Fruit fly (Drosophila melanogaster) whole organism, embryonic: ENCODE measurements around the gene Dpm1.
A peak's percentile ranks its signal among the peaks of the same experiment; 100 is the strongest.

Experiments used
- Bteb2 ChIP-seq: fragments of 200-800 bp; sonication (Bioruptor generic); optimal IDR thresholded peaks from 2 replicates; lab custom pipeline; 2016; ENCODE audit warnings: missing biosample characterization, missing genetic modification characterization
- CG10543 ChIP-seq: fragments of 200-800 bp; sonication (Bioruptor generic); optimal IDR thresholded peaks from 3 replicates; lab custom pipeline; 2017; ENCODE audit warnings: missing biosample characterization, mild to moderate bottlenecking, missing genetic modification characterization, moderate library complexity
- CG13894 ChIP-seq: fragments of 200-800 bp; sonication (Bioruptor generic); optimal IDR thresholded peaks from 3 replicates; lab custom pipeline; 2018; ENCODE audit warnings: missing biosample characterization, mild to moderate bottlenecking, missing genetic modification characterization, moderate library complexity
- CG15073 ChIP-seq: fragments of 200-800 bp; sonication (Bioruptor generic); optimal IDR thresholded peaks from 2 replicates; lab custom pipeline; 2016; ENCODE audit warnings: missing biosample characterization, missing genetic modification characterization
- CG16813 ChIP-seq: fragments of 200-800 bp; sonication (Bioruptor generic); IDR thresholded peaks from 3 replicates; pipeline ENCODE4 v1.3.6; 2022; ENCODE audit warnings: missing biosample characterization, missing genetic modification characterization; ENCODE audit not compliant: partially characterized antibody
- CG17328 ChIP-seq: fragments of 200-800 bp; sonication (Bioruptor generic); IDR thresholded peaks from 2 replicates; pipeline ENCODE4 v1.3.6; 2022; ENCODE audit warnings: missing biosample characterization, missing genetic modification characterization
- CG17829 ChIP-seq: fragments of 200-800 bp; optimal IDR thresholded peaks from 2 replicates; lab custom pipeline; 2019; ENCODE audit warnings: missing biosample characterization, mild to moderate bottlenecking, missing genetic modification characterization, moderate library complexity
- CG18262 ChIP-seq: fragments of 200-800 bp; optimal IDR thresholded peaks from 3 replicates; lab custom pipeline; 2019; ENCODE audit warnings: missing biosample characterization, mild to moderate bottlenecking, missing genetic modification characterization, moderate library complexity
- CG18764 ChIP-seq: fragments of 200-800 bp; sonication (Bioruptor generic); optimal IDR thresholded peaks from 3 replicates; lab custom pipeline; 2016; ENCODE audit warnings: missing biosample characterization, missing genetic modification characterization
- CG34422 ChIP-seq: fragments of 200-800 bp; sonication (Bioruptor generic); IDR thresholded peaks from 3 replicates; pipeline ENCODE4 v1.3.6; 2022; ENCODE audit warnings: missing biosample characterization, missing genetic modification characterization
- CG4707 ChIP-seq: fragments of 200-800 bp; sonication (Bioruptor generic); optimal IDR thresholded peaks from 2 replicates; lab custom pipeline; 2018; ENCODE audit warnings: missing biosample characterization, mild to moderate bottlenecking, missing genetic modification characterization, moderate library complexity
- CG6683 ChIP-seq: fragments of 200-800 bp; sonication (Bioruptor generic); optimal IDR thresholded peaks from 2 replicates; lab custom pipeline; 2017; ENCODE audit warnings: missing biosample characterization, mild to moderate bottlenecking, missing genetic modification characterization, missing genetic modification reagents
- CG7963 ChIP-seq: fragments of 200-800 bp; sonication (Bioruptor generic); IDR thresholded peaks from 3 replicates; pipeline ENCODE4 v1.3.6; 2022; ENCODE audit warnings: missing biosample characterization, missing genetic modification characterization; ENCODE audit not compliant: partially characterized antibody
- CG7987 ChIP-seq: fragments of 200-800 bp; sonication (Bioruptor generic); optimal IDR thresholded peaks from 2 replicates; lab custom pipeline; 2018; ENCODE audit warnings: missing biosample characterization, mild to moderate bottlenecking, missing genetic modification characterization, moderate library complexity
- CG8359 ChIP-seq: fragments of 200-800 bp; sonication (Bioruptor generic); optimal IDR thresholded peaks from 2 replicates; lab custom pipeline; 2017; ENCODE audit warnings: missing biosample characterization, mild to moderate bottlenecking, missing genetic modification characterization, borderline replicate concordance
- CG8924 ChIP-seq: fragments of 200-800 bp; optimal IDR thresholded peaks from 3 replicates; lab custom pipeline; 2019; ENCODE audit warnings: missing biosample characterization, mild to moderate bottlenecking, missing genetic modification characterization, moderate library complexity
- CG9215 ChIP-seq: fragments of 200-800 bp; sonication (Bioruptor generic); IDR thresholded peaks from 2 replicates; pipeline ENCODE4 v1.3.6; 2022; ENCODE audit warnings: missing biosample characterization, missing genetic modification characterization
- CG9437 ChIP-seq: fragments of 200-800 bp; sonication (Bioruptor generic); optimal IDR thresholded peaks from 2 replicates; lab custom pipeline; 2018; ENCODE audit warnings: missing biosample characterization, mild to moderate bottlenecking, missing genetic modification characterization
- CHES-1-like ChIP-seq: fragments of 200-800 bp; sonication (Bioruptor generic); optimal IDR thresholded peaks from 2 replicates; lab custom pipeline; 2016; ENCODE audit warnings: missing biosample characterization, missing genetic modification characterization
- Camta ChIP-seq: fragments of 200-800 bp; sonication (Bioruptor generic); optimal IDR thresholded peaks from 2 replicates; lab custom pipeline; 2016; ENCODE audit warnings: missing biosample characterization, missing genetic modification characterization
- Deaf1 ChIP-seq: fragments of 200-800 bp; optimal IDR thresholded peaks from 3 replicates; lab custom pipeline; 2019; ENCODE audit warnings: missing biosample characterization, mild to moderate bottlenecking, missing genetic modification characterization, moderate library complexity
- Dp ChIP-seq: fragments of 200-800 bp; sonication (Bioruptor generic); optimal IDR thresholded peaks from 2 replicates; lab custom pipeline; 2018; ENCODE audit warnings: missing biosample characterization, mild to moderate bottlenecking, missing genetic modification characterization, moderate library complexity
- E2f1 ChIP-seq: fragments of 200-800 bp; sonication (Bioruptor generic); IDR thresholded peaks from 2 replicates; pipeline ENCODE4 v1.3.6; 2022; ENCODE audit warnings: missing biosample characterization, missing genetic modification characterization
- ERR ChIP-seq: fragments of 200-800 bp; sonication (Bioruptor generic); optimal IDR thresholded peaks from 2 replicates; lab custom pipeline; 2016; ENCODE audit warnings: missing biosample characterization, missing genetic modification characterization
- Elba2 ChIP-seq: fragments of 200-800 bp; sonication (Bioruptor generic); optimal IDR thresholded peaks from 3 replicates; lab custom pipeline; 2016; ENCODE audit warnings: missing biosample characterization, missing genetic modification characterization
- Hand ChIP-seq: fragments of 200-800 bp; sonication (Bioruptor generic); optimal IDR thresholded peaks from 2 replicates; lab custom pipeline; 2017; ENCODE audit warnings: mild to moderate bottlenecking, missing biosample characterization, missing genetic modification reagents, missing genetic modification characterization
- HmgZ ChIP-seq: fragments of 200-800 bp; sonication (Bioruptor generic); optimal IDR thresholded peaks from 2 replicates; lab custom pipeline; 2018; ENCODE audit warnings: missing biosample characterization, mild to moderate bottlenecking, missing genetic modification characterization
- Hr78 ChIP-seq, 2 experiments: fragments of 200-800 bp in 1 of 2; fragments of >200 bp in 1 of 2; sonication (Bioruptor generic) in 1 of 2; optimal IDR thresholded peaks; 2 replicates each; lab custom pipeline; 2017 to 2019; ENCODE audit warnings: missing biosample characterization in 2 of 2, missing genetic modification characterization in 2 of 2, mild to moderate bottlenecking in 1 of 2, moderate library complexity in 1 of 2
- Hsf ChIP-seq: fragments of 200-800 bp; sonication (Bioruptor generic); optimal IDR thresholded peaks from 3 replicates; lab custom pipeline; 2016; ENCODE audit warnings: missing biosample characterization, missing genetic modification characterization
- MESR4 ChIP-seq: fragments of 200-800 bp; sonication (Bioruptor generic); optimal IDR thresholded peaks from 2 replicates; lab custom pipeline; 2018; ENCODE audit warnings: missing biosample characterization, mild to moderate bottlenecking, missing genetic modification characterization, moderate library complexity
- NfI ChIP-seq: fragments of 200-800 bp; sonication (Bioruptor generic); optimal IDR thresholded peaks from 3 replicates; lab custom pipeline; 2018; ENCODE audit warnings: missing biosample characterization, mild to moderate bottlenecking, missing genetic modification characterization, moderate library complexity
- ab ChIP-seq: fragments of 200-800 bp; sonication (Bioruptor generic); optimal IDR thresholded peaks from 2 replicates; lab custom pipeline; 2016; ENCODE audit warnings: missing biosample characterization, missing genetic modification characterization
- bbx ChIP-seq: fragments of 200-800 bp; sonication (Bioruptor generic); IDR thresholded peaks from 2 replicates; pipeline ENCODE4 v1.3.6; 2022; ENCODE audit warnings: missing biosample characterization, missing genetic modification characterization; ENCODE audit not compliant: partially characterized antibody
- chm ChIP-seq: fragments of 200-800 bp; sonication (Bioruptor generic); IDR thresholded peaks from 2 replicates; pipeline ENCODE4 v1.3.6; 2022; ENCODE audit warnings: missing biosample characterization, missing genetic modification characterization
- crol ChIP-seq: fragments of 200-800 bp; sonication (Bioruptor generic); IDR thresholded peaks from 2 replicates; pipeline ENCODE4 v1.3.6; 2022; ENCODE audit warnings: missing biosample characterization, missing genetic modification characterization
- danr ChIP-seq: fragments of 200-800 bp; sonication (Bioruptor generic); IDR thresholded peaks from 2 replicates; pipeline ENCODE4 v1.3.6; 2022; ENCODE audit warnings: missing biosample characterization, missing genetic modification characterization
- dati ChIP-seq: fragments of 200-800 bp; sonication (Bioruptor generic); IDR thresholded peaks from 2 replicates; pipeline ENCODE4 v1.3.6; 2022; ENCODE audit warnings: missing biosample characterization, missing genetic modification characterization
- en ChIP-seq: fragments of 200-800 bp; sonication (Bioruptor generic); optimal IDR thresholded peaks from 2 replicates; lab custom pipeline; 2016; ENCODE audit warnings: missing biosample characterization, missing genetic modification characterization
- fu2 ChIP-seq: fragments of 200-800 bp; sonication (Bioruptor generic); optimal IDR thresholded peaks from 2 replicates; lab custom pipeline; 2016; ENCODE audit warnings: missing biosample characterization, missing genetic modification characterization
- jumu ChIP-seq: fragments of 200-800 bp; sonication (Bioruptor generic); optimal IDR thresholded peaks from 3 replicates; lab custom pipeline; 2016; ENCODE audit warnings: missing biosample characterization, missing genetic modification characterization
- lola ChIP-seq, 3 experiments: fragments of >200 bp in 2 of 3; fragments of 200-800 bp in 1 of 3; sonication (Bioruptor generic) in 1 of 3; optimal IDR thresholded peaks; 2 replicates each; lab custom pipeline; 2017 to 2019; ENCODE audit warnings: missing biosample characterization in 3 of 3, missing genetic modification characterization in 3 of 3, mild to moderate bottlenecking in 1 of 3, moderate library complexity in 1 of 3
- lov ChIP-seq, 2 experiments: fragments of 200-800 bp in 1 of 2; fragments of >200 bp in 1 of 2; sonication (Bioruptor generic) in 1 of 2; IDR thresholded peaks in 1 of 2; optimal IDR thresholded peaks in 1 of 2; 2 replicates in 1 of 2; 3 replicates in 1 of 2; pipeline versions ENCODE4 v1.3.6 to Lab custom; 2017 to 2022; ENCODE audit warnings: missing biosample characterization in 1 of 2, missing genetic modification characterization in 1 of 2
- sc ChIP-seq, 3 experiments: fragments of >200 bp in 2 of 3; fragments of 200-800 bp in 1 of 3; sonication (Bioruptor generic) in 1 of 3; optimal IDR thresholded peaks; 2 replicates in 2 of 3; 3 replicates in 1 of 3; lab custom pipeline; 2017; ENCODE audit warnings: mild to moderate bottlenecking in 1 of 3, missing biosample characterization in 1 of 3, missing genetic modification characterization in 1 of 3, missing genetic modification reagents in 1 of 3
- sob ChIP-seq: fragments of 200-800 bp; sonication (Bioruptor generic); IDR thresholded peaks from 2 replicates; pipeline ENCODE4 v1.3.6; 2022; ENCODE audit warnings: missing biosample characterization, missing genetic modification characterization
- stc ChIP-seq: fragments of 200-800 bp; sonication (Bioruptor generic); IDR thresholded peaks from 2 replicates; pipeline ENCODE4 v1.3.6; 2022; ENCODE audit warnings: missing biosample characterization, missing genetic modification characterization
- trem ChIP-seq: fragments of 200-800 bp; optimal IDR thresholded peaks from 3 replicates; lab custom pipeline; 2019; ENCODE audit warnings: missing biosample characterization, mild to moderate bottlenecking, missing genetic modification characterization, moderate library complexity
- vfl ChIP-seq: fragments of 200-800 bp; sonication (Bioruptor generic); optimal IDR thresholded peaks from 2 replicates; lab custom pipeline; 2016; ENCODE audit warnings: missing biosample characterization, missing genetic modification characterization

The Dpm1 gene

dm6 chr2L:19575626-19576298, 49.6 kb upstream of the Dpm1 start (continued):
- TF ChIP-seq bbx (GFP tag; lab: Robert Waterston, UW) (peak; percentile 32; the same call in 1 of the 2 replicates), lola (GFP tag; optimal IDR thresholded peaks at IDR 0.05; lab: Kevin White, UChicago) (peak in 2 of 3 experiments; percentile 44 to 97), CG9437 (peak; percentile 94), danr (peak; percentile 94), CG18262 (tag; lab: Kevin White, UChicago) (peak; percentile 97), vfl (GFP tag; lab: Kevin White, UChicago) (peak; percentile 94), fu2 (GFP tag; lab: Kevin White, UChicago) (peak; percentile 96), stc (GFP tag; lab: Robert Waterston, UW) (peak; percentile 94), E2f1 (GFP tag; lab: Robert Waterston, UW) (peak; percentile 92), Dp (GFP tag; lab: Kevin White, UChicago) (no peak), HmgZ (peak; percentile 91), Hr78 (GFP tag; optimal IDR thresholded peaks at IDR 0.05; lab: Kevin White, UChicago) (peak in 1 of 2 experiments; percentile 55), Camta (peak; percentile 98), CG16813 (GFP tag; lab: Robert Waterston, UW) (no peak), CG7987 (peak; percentile 74), CG6683 (GFP tag; lab: Kevin White, UChicago) (peak; percentile 86), CG17829 (tag; lab: Kevin White, UChicago) (peak; percentile 97), CG34422 (GFP tag; lab: Robert Waterston, UW) (peak; percentile 91), trem (tag; lab: Kevin White, UChicago) (peak; percentile 91), chm (GFP tag; lab: Robert Waterston, UW) (peak; percentile 75), MESR4 (no peak), ERR (GFP tag; lab: Kevin White, UChicago) (peak; percentile 92), CG8359 (GFP tag; lab: Kevin White, UChicago) (peak; percentile 89), dati (GFP tag; lab: Robert Waterston, UW) (no peak; the same call in 1 of the 2 replicates), Elba2 (GFP tag; lab: Kevin White, UChicago) (peak; percentile 71), CHES-1-like (GFP tag; lab: Kevin White, UChicago) (peak; percentile 96), CG8924 (tag; lab: Kevin White, UChicago) (peak; percentile 97), crol (peak; percentile 67), jumu (GFP tag; lab: Kevin White, UChicago) (peak; percentile 97), lov (optimal IDR thresholded peaks at IDR 0.05; lab: Kevin White, UChicago) (no peak), lov (GFP tag; IDR thresholded peaks at IDR 0.05; lab: Robert Waterston, UW) (peak; percentile 68; the same call in 1 of the 3 replicates), CG13894 (tag; lab: Kevin White, UChicago) (peak; percentile 75), Hand (GFP tag; lab: Kevin White, UChicago) (peak; percentile 85), CG15073 (peak; percentile 80), CG9215 (GFP tag; lab: Robert Waterston, UW) (peak; percentile 95), ab (GFP tag; lab: Kevin White, UChicago) (peak; percentile 54), sob (GFP tag; lab: Robert Waterston, UW) (peak; percentile 94), en (GFP tag; lab: Kevin White, UChicago) (peak; percentile 94), Hsf (GFP tag; lab: Kevin White, UChicago) (peak; percentile 98), Bteb2 (GFP tag; lab: Kevin White, UChicago) (peak; percentile 97), CG10543 (GFP tag; lab: Kevin White, UChicago) (peak; percentile 93), CG17328 (peak; percentile 85), Deaf1 (tag; lab: Kevin White, UChicago) (peak; percentile 80), sc (optimal IDR thresholded peaks at IDR 0.05; lab: Kevin White, UChicago) (no peak), sc (GFP tag; optimal IDR thresholded peaks at IDR 0.05; lab: Kevin White, UChicago) (peak; percentile 91), CG4707 (GFP tag; lab: Kevin White, UChicago) (peak; percentile 99), NfI (GFP tag; lab: Kevin White, UChicago) (peak; percentile 97), CG18764 (GFP tag; lab: Kevin White, UChicago) (peak; percentile 96), CG7963 (no peak)
